Worm (Caenorhabditis elegans) whole organism, L1 larva: ENCODE results near the gene F46C5.4.

Source experiments
- C04F5.9 ChIP-seq: sonication (generic microtip); optimal IDR thresholded peaks from 2 replicates; lab custom pipeline; 2016; ENCODE audit warnings: missing genetic modification characterization, missing compliant biosample characterization
- C34B4.2 ChIP-seq: sonication (generic microtip); optimal IDR thresholded peaks from 2 replicates; lab custom pipeline; 2017; ENCODE audit warnings: mild to moderate bottlenecking, missing genetic modification characterization, missing compliant biosample characterization
- Y116A8C.19 ChIP-seq: sonication (generic microtip); optimal IDR thresholded peaks from 2 replicates; lab custom pipeline; 2016; ENCODE audit warnings: missing compliant biosample characterization, missing genetic modification characterization, borderline replicate concordance
- aha-1 ChIP-seq: fragments of 150-350 bp; optimal IDR thresholded peaks from 2 replicates; lab custom pipeline; 2014; ENCODE audit warnings: missing biosample characterization, missing genetic modification characterization
- aly-2 ChIP-seq: fragments of 150-350 bp; optimal IDR thresholded peaks from 2 replicates; lab custom pipeline; 2014; ENCODE audit warnings: missing biosample characterization, missing genetic modification characterization
- ama-1 ChIP-seq: fragments of 150-350 bp; optimal IDR thresholded peaks from 2 replicates; lab custom pipeline; 2014
- ceh-8 ChIP-seq: fragments of 200-800 bp; sonication (Bioruptor generic); optimal IDR thresholded peaks from 2 replicates; lab custom pipeline; 2018; ENCODE audit warnings: mild to moderate bottlenecking, missing genetic modification characterization, moderate library complexity, missing compliant biosample characterization
- ceh-90 ChIP-seq: sonication (generic microtip); optimal IDR thresholded peaks from 2 replicates; lab custom pipeline; 2016; ENCODE audit warnings: missing genetic modification characterization, missing compliant biosample characterization
- ces-1 ChIP-seq: fragments of 150-350 bp; optimal IDR thresholded peaks from 2 replicates; lab custom pipeline; 2014; ENCODE audit warnings: missing biosample characterization, missing genetic modification reagents, missing genetic modification characterization
- dsc-1 ChIP-seq: sonication (generic microtip); optimal IDR thresholded peaks from 2 replicates; lab custom pipeline; 2016; ENCODE audit warnings: mild to moderate bottlenecking, missing genetic modification characterization, missing compliant biosample characterization
- efl-1 ChIP-seq, 4 experiments: fragments of 150-350 bp; optimal IDR thresholded peaks in 3 of 4; peaks in 1 of 4; 1 replicate in 1 of 4; 2 replicates in 3 of 4; lab custom pipeline; 2014; ENCODE audit warnings: missing biosample characterization in 2 of 4, missing genetic modification characterization in 2 of 4, missing genetic modification reagents in 2 of 4
- efl-3 ChIP-seq: fragments of 200-800 bp; sonication (Bioruptor generic); optimal IDR thresholded peaks from 2 replicates; lab custom pipeline; 2018; ENCODE audit warnings: mild to moderate bottlenecking, missing genetic modification characterization, missing compliant biosample characterization
- elt-2 ChIP-seq: sonication (generic microtip); optimal IDR thresholded peaks from 2 replicates; lab custom pipeline; 2016; ENCODE audit warnings: missing genetic modification characterization, mild to moderate bottlenecking, inconsistent platforms, missing compliant biosample characterization, missing genetic modification reagents
- ets-5 ChIP-seq: fragments of 200-800 bp; sonication (Bioruptor generic); IDR thresholded peaks from 2 replicates; pipeline ENCODE4 v1.3.6; 2022; ENCODE audit warnings: missing genetic modification characterization, missing compliant biosample characterization
- fkh-10 ChIP-seq: sonication (generic microtip); optimal IDR thresholded peaks from 2 replicates; lab custom pipeline; 2017; ENCODE audit warnings: missing biosample characterization, missing genetic modification reagents, missing genetic modification characterization
- fkh-4 ChIP-seq: sonication (generic microtip); optimal IDR thresholded peaks from 2 replicates; lab custom pipeline; 2016; ENCODE audit warnings: missing compliant biosample characterization, missing genetic modification characterization, borderline replicate concordance
- fkh-8 ChIP-seq: sonication (generic microtip); optimal IDR thresholded peaks from 2 replicates; lab custom pipeline; 2016; ENCODE audit warnings: mild to moderate bottlenecking, missing genetic modification characterization, missing compliant biosample characterization
- grh-1 ChIP-seq: fragments of 200-800 bp; sonication (Bioruptor generic); IDR thresholded peaks from 2 replicates; pipeline ENCODE4 v1.3.6; 2022; ENCODE audit warnings: missing genetic modification reagents, missing genetic modification characterization, missing compliant biosample characterization
- hlh-17 ChIP-seq: fragments of 200-800 bp; sonication (Bioruptor generic); optimal IDR thresholded peaks from 2 replicates; lab custom pipeline; 2018; ENCODE audit warnings: missing genetic modification characterization, mild to moderate bottlenecking, missing compliant biosample characterization, moderate library complexity, borderline replicate concordance
- irx-1 ChIP-seq: sonication (generic microtip); optimal IDR thresholded peaks from 2 replicates; lab custom pipeline; 2016; ENCODE audit warnings: missing genetic modification characterization, missing compliant biosample characterization
- lin-13 ChIP-seq: fragments of 150-350 bp; optimal IDR thresholded peaks from 2 replicates; lab custom pipeline; 2014; ENCODE audit warnings: missing biosample characterization, missing genetic modification reagents, missing genetic modification characterization
- lin-14 ChIP-seq: fragments of 200-800 bp; sonication (Bioruptor generic); optimal IDR thresholded peaks from 2 replicates; lab custom pipeline; 2018; ENCODE audit warnings: mild to moderate bottlenecking, missing genetic modification characterization, moderate library complexity, missing compliant biosample characterization
- lin-15B ChIP-seq: fragments of 150-350 bp; sonication (generic microtip); optimal IDR thresholded peaks from 3 replicates; lab custom pipeline; 2014; ENCODE audit warnings: missing biosample characterization, missing genetic modification characterization
- lin-35 ChIP-seq, 2 experiments: fragments of 150-350 bp; optimal IDR thresholded peaks; 2 replicates each; lab custom pipeline; 2014; ENCODE audit warnings: missing biosample characterization in 2 of 2, missing genetic modification characterization in 2 of 2, missing genetic modification reagents in 2 of 2
- lin-39 ChIP-seq: fragments of 150-350 bp; optimal IDR thresholded peaks from 2 replicates; lab custom pipeline; 2014; ENCODE audit warnings: missing biosample characterization, missing genetic modification reagents, missing genetic modification characterization
- lir-3 ChIP-seq: sonication (generic microtip); optimal IDR thresholded peaks from 2 replicates; lab custom pipeline; 2016; ENCODE audit warnings: mild to moderate bottlenecking, missing genetic modification characterization, moderate library complexity, missing compliant biosample characterization; ENCODE audit not compliant: poor library complexity
- mdl-1 ChIP-seq, 2 experiments: fragments of 150-350 bp; optimal IDR thresholded peaks; 2 replicates each; lab custom pipeline; 2014 to 2017; ENCODE audit warnings: missing biosample characterization in 2 of 2, missing genetic modification characterization in 2 of 2, inconsistent platforms in 1 of 2
- nhr-11 ChIP-seq: fragments of 150-350 bp; optimal IDR thresholded peaks from 2 replicates; lab custom pipeline; 2014; ENCODE audit warnings: missing biosample characterization, missing genetic modification characterization
- nhr-12 ChIP-seq: sonication (generic microtip); optimal IDR thresholded peaks from 2 replicates; lab custom pipeline; 2017; ENCODE audit warnings: missing biosample characterization, missing genetic modification characterization
- nhr-19 ChIP-seq: fragments of 200-800 bp; sonication (Bioruptor generic); conservative IDR thresholded peaks from 2 replicates; pipeline ENCODE4 v1.3.6; 2022; ENCODE audit warnings: missing genetic modification characterization, missing compliant biosample characterization
- nhr-20 ChIP-seq: sonication (generic microtip); optimal IDR thresholded peaks from 2 replicates; lab custom pipeline; 2016; ENCODE audit warnings: mild to moderate bottlenecking, missing genetic modification characterization, missing compliant biosample characterization
- nhr-237 ChIP-seq: fragments of 150-350 bp; optimal IDR thresholded peaks from 2 replicates; lab custom pipeline; 2014; ENCODE audit warnings: missing biosample characterization, missing genetic modification characterization
- nhr-47 ChIP-seq: sonication (generic microtip); optimal IDR thresholded peaks from 2 replicates; lab custom pipeline; 2016; ENCODE audit warnings: mild to moderate bottlenecking, missing genetic modification characterization, moderate library complexity, missing compliant biosample characterization
- nhr-71 ChIP-seq: sonication (generic microtip); optimal IDR thresholded peaks from 2 replicates; lab custom pipeline; 2016; ENCODE audit warnings: mild to moderate bottlenecking, missing genetic modification characterization, moderate library complexity, missing compliant biosample characterization
- pag-3 ChIP-seq: sonication (generic microtip); optimal IDR thresholded peaks from 2 replicates; lab custom pipeline; 2017; ENCODE audit warnings: missing genetic modification characterization, mild to moderate bottlenecking, missing compliant biosample characterization, antibody characterized with exemption, borderline replicate concordance; ENCODE audit not compliant: insufficient read depth
- pax-3 ChIP-seq: fragments of 200-800 bp; sonication (Bioruptor generic); optimal IDR thresholded peaks from 2 replicates; lab custom pipeline; 2018; ENCODE audit warnings: mild to moderate bottlenecking, missing genetic modification characterization, moderate library complexity, missing compliant biosample characterization
- pqm-1 ChIP-seq: sonication (generic microtip); optimal IDR thresholded peaks from 3 replicates; lab custom pipeline; 2017; ENCODE audit warnings: missing biosample characterization, missing genetic modification characterization
- rnt-1 ChIP-seq: sonication (generic microtip); optimal IDR thresholded peaks from 2 replicates; lab custom pipeline; 2016; ENCODE audit warnings: mild to moderate bottlenecking, missing genetic modification characterization, moderate library complexity, missing compliant biosample characterization
- snpc-4 ChIP-seq: fragments of 150-350 bp; optimal IDR thresholded peaks from 2 replicates; lab custom pipeline; 2014; ENCODE audit warnings: missing biosample characterization, missing genetic modification characterization
- snu-23 ChIP-seq: sonication (generic microtip); optimal IDR thresholded peaks from 2 replicates; lab custom pipeline; 2016; ENCODE audit warnings: missing genetic modification characterization, missing compliant biosample characterization
- sox-4 ChIP-seq: sonication (generic microtip); optimal IDR thresholded peaks from 2 replicates; lab custom pipeline; 2016; ENCODE audit warnings: missing genetic modification characterization, missing compliant biosample characterization
- sup-37 ChIP-seq: fragments of 200-800 bp; sonication (Bioruptor generic); optimal IDR thresholded peaks from 2 replicates; lab custom pipeline; 2018; ENCODE audit warnings: mild to moderate bottlenecking, missing genetic modification characterization, missing compliant biosample characterization
- swsn-7 ChIP-seq: sonication (generic microtip); optimal IDR thresholded peaks from 2 replicates; lab custom pipeline; 2016; ENCODE audit warnings: missing genetic modification characterization, missing compliant biosample characterization
- tbx-2 ChIP-seq: sonication (generic microtip); optimal IDR thresholded peaks from 2 replicates; lab custom pipeline; 2016; ENCODE audit warnings: missing genetic modification characterization, missing compliant biosample characterization
- unc-86 ChIP-seq: sonication (generic microtip); optimal IDR thresholded peaks from 2 replicates; lab custom pipeline; 2016; ENCODE audit warnings: missing genetic modification characterization, missing compliant biosample characterization
- xbp-1 ChIP-seq: sonication (generic microtip); optimal IDR thresholded peaks from 2 replicates; lab custom pipeline; 2016; ENCODE audit warnings: missing genetic modification characterization, missing compliant biosample characterization
- zip-4 ChIP-seq: fragments of 200-800 bp; sonication (Bioruptor generic); optimal IDR thresholded peaks from 2 replicates; lab custom pipeline; 2018; ENCODE audit warnings: mild to moderate bottlenecking, missing genetic modification characterization, moderate library complexity, missing compliant biosample characterization

F46C5.4 gene

DNA sequence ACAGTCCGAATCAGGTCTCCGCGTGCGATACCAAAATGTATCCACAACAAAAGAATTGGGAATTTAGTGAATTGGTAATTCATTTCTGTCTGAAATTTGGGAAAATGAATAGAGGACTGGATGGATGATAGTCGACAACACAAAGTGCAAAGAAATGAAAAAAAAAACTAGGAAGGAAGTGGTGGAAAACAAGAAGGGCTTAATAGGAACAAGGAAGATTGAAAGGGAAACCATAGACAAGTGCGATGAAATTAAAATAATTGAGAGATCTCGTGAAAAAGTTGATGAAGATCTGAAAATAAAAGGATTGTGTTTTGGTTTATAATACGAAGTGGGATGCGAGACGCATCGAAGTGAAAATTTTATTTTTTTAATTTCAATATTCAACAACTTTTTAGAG lies 41.8 kb upstream of the F46C5.4 start, which contains the start of gene F07H5.7:
F07H5.7 (minus strand) TSS at position 101 of the 400 bp plus-strand sequence.
- TF ChIP-seq ama-1 (lab: Kevin White, UChicago), result no peak
- no peak for TF ChIP-seq mdl-1 (tag; optimal IDR thresholded peaks at IDR 0.05; lab: Kevin White, UChicago)
- no peak for TF ChIP-seq tbx-2
- TF ChIP-seq rnt-1 (tag; lab: Kevin White, UChicago), result no peak
- TF ChIP-seq dsc-1, result no peak
- no peak for TF ChIP-seq lin-39 (tag; lab: Kevin White, UChicago)
- no peak for TF ChIP-seq lir-3 (tag; lab: Kevin White, UChicago)
- no peak for TF ChIP-seq ceh-8
- no peak for TF ChIP-seq snpc-4 (tag; lab: Kevin White, UChicago)
- TF ChIP-seq lin-13 (GFP tag; lab: Kevin White, UChicago), result no peak
- no peak for TF ChIP-seq efl-1 (optimal IDR thresholded peaks at IDR 0.05; lab: Kevin White, UChicago)
- no peak for TF ChIP-seq efl-1 (GFP tag; optimal IDR thresholded peaks at IDR 0.05 in 1 of 2; lab: Kevin White, UChicago)
- TF ChIP-seq Y116A8C.19, result no peak
- no peak for TF ChIP-seq unc-86 (tag; lab: Kevin White, UChicago)
- no peak for TF ChIP-seq nhr-20 (tag; lab: Kevin White, UChicago)
- TF ChIP-seq pqm-1 (tag; lab: Kevin White, UChicago), result no peak
- no peak for TF ChIP-seq swsn-7 (tag; lab: Kevin White, UChicago)
- TF ChIP-seq snu-23 (GFP tag; lab: Kevin White, UChicago), result no peak
- no peak for TF ChIP-seq irx-1 (tag; lab: Kevin White, UChicago)

DNA sequence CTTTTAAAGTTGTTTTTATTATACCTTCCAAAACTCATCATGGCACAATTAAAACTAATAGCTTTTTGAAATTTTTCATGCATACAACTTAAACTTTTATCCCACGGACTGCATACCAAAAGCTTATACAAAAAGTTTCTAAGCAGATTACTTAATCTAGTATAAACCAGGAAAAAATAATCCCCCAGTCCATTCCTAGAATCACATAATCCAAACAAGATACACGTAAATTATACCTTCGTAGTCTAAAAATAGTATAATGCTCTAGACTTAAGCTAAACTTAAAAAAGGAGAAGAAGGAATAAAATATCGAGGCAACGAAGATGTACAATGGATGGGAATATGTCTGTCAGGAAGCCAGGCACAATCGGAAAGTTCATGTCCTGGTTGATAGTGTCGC lies 40.7 kb upstream of the F46C5.4 start:
- TF ChIP-seq nhr-19 (GFP tag; lab: Robert Waterston, UW) (no peak), nhr-237 (tag; lab: Kevin White, UChicago) (no peak), ets-5 (GFP tag; lab: Robert Waterston, UW) (no peak), fkh-8 (tag; lab: Kevin White, UChicago) (peak; percentile 15), pag-3 (tag; lab: Kevin White, UChicago) (no peak), nhr-11 (peak; percentile 24), fkh-4 (peak; percentile 3), zip-4 (no peak), aha-1 (tag; lab: Kevin White, UChicago) (no peak), lin-14 (GFP tag; lab: Kevin White, UChicago) (no peak), sox-4 (tag; lab: Kevin White, UChicago) (peak; percentile 33), ceh-90 (tag; lab: Kevin White, UChicago) (no peak), hlh-17 (GFP tag; lab: Kevin White, UChicago) (no peak), nhr-71 (tag; lab: Kevin White, UChicago) (peak; percentile 22), pax-3 (tag; lab: Kevin White, UChicago) (peak; percentile 55), nhr-12 (tag; lab: Kevin White, UChicago) (no peak), C34B4.2 (tag; lab: Kevin White, UChicago) (no peak), aly-2 (tag; lab: Kevin White, UChicago) (no peak), mdl-1 (tag; optimal IDR thresholded peaks at IDR 0.05; lab: Kevin White, UChicago) (no peak), nhr-47 (tag; lab: Kevin White, UChicago) (peak; percentile 50), dsc-1 (peak; percentile 91), tbx-2 (no peak), nhr-20 (tag; lab: Kevin White, UChicago) (no peak)

DNA sequence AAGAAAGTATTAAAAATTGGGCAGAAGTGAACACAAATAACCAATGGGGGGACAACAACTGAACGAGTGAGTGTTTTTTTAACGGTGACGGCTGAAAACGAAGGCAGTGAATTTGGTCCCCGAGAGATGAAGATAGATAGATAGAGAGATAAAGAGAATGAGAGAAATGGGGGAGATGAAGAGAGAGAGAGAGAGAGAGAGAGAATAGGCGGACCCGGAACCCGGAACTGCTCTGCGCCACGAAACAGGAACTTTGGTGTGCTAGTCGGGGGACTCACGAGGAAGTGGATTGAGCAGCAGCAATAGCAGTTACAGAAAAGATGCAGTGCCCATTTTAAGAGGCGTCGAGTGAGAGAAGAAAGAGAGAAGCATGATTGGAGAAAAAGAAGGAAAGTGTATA lies 39.5 kb upstream of the F46C5.4 start:
- TF ChIP-seq swsn-7 (tag; lab: Kevin White, UChicago), result peak; percentile 68
- peak; percentile 70 for TF ChIP-seq snu-23 (GFP tag; lab: Kevin White, UChicago)
- no peak for TF ChIP-seq nhr-12 (tag; lab: Kevin White, UChicago)
- TF ChIP-seq pag-3 (tag; lab: Kevin White, UChicago), result no peak
- peak in 1 of 2 experiments; percentile 50 for TF ChIP-seq lin-35 (GFP tag; optimal IDR thresholded peaks at IDR 0.05; lab: Kevin White, UChicago)
- no peak for TF ChIP-seq sup-37 (GFP tag; lab: Kevin White, UChicago)
- TF ChIP-seq C34B4.2 (tag; lab: Kevin White, UChicago), result no peak
- TF ChIP-seq ces-1 (GFP tag; lab: Kevin White, UChicago), result no peak
- peak; percentile 51 for TF ChIP-seq rnt-1 (tag; lab: Kevin White, UChicago)
- TF ChIP-seq fkh-10, result peak; percentile 94
- peak; percentile 52 for TF ChIP-seq nhr-19 (GFP tag; lab: Robert Waterston, UW)
- TF ChIP-seq efl-3 (GFP tag; lab: Kevin White, UChicago), result no peak
- no peak for TF ChIP-seq lin-15B (tag; lab: Kevin White, UChicago)
- no peak for TF ChIP-seq C04F5.9 (tag; lab: Kevin White, UChicago)
- TF ChIP-seq sox-4 (tag; lab: Kevin White, UChicago), result no peak
- TF ChIP-seq lir-3 (tag; lab: Kevin White, UChicago), result peak; percentile 14
- TF ChIP-seq grh-1, result no peak
- no peak for TF ChIP-seq elt-2 (tag; lab: Kevin White, UChicago)
- no peak for TF ChIP-seq aha-1 (tag; lab: Kevin White, UChicago)
- peak; percentile 61 for TF ChIP-seq xbp-1 (tag; lab: Kevin White, UChicago)
- peak; percentile 53 for TF ChIP-seq dsc-1
- no peak for TF ChIP-seq pax-3 (tag; lab: Kevin White, UChicago)
- no peak for TF ChIP-seq ceh-90 (tag; lab: Kevin White, UChicago)
